Worm (Caenorhabditis elegans) whole organism, L4/young adult: ENCODE results near the gene folr-1.

Source experiments
- W03F9.2 ChIP-seq: fragments of 150-350 bp; optimal IDR thresholded peaks from 2 replicates; lab custom pipeline; 2014; ENCODE audit warnings: missing biosample characterization, missing genetic modification characterization
- dao-5 ChIP-seq: sonication (generic microtip); optimal IDR thresholded peaks from 2 replicates; lab custom pipeline; 2016; ENCODE audit warnings: missing genotype, missing genetic modification characterization, moderate library complexity, missing compliant biosample characterization
- him-1 ChIP-seq: sonication (generic microtip); optimal IDR thresholded peaks from 2 replicates; lab custom pipeline; 2016; ENCODE audit warnings: missing genotype, missing genetic modification reagents, missing genetic modification characterization, missing compliant biosample characterization

The folr-1 gene

DNA sequence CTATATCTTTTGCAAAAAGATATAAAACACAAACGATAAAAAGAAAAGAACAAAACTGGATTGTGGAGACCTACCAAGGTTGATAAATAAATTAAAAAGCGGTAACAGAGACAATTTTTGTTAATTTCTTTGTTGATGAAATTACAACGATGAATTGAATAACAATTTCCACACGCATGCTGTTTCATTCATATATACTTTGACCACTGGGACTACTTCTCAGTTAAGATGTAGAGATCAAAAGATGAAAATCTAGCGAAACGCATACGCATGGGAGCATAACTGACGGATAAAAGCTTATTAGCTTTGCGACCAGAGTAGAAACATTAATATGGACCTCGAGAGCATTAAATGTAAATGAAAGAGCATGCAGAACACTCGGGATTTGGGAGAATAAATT is 37.0 kb downstream of the folr-1 start:
- TF ChIP-seq dao-5 (no peak), W03F9.2 (tag; lab: Kevin White, UChicago) (no peak), him-1 (no peak)

ce11 chrX:9957449-9957848 is 38.4 kb downstream of the folr-1 start:
- no peak for TF ChIP-seq dao-5
- TF ChIP-seq him-1 = no peak
- no peak for TF ChIP-seq W03F9.2 (tag; lab: Kevin White, UChicago)

ce11 chrX:9958561-9958960 is 39.5 kb downstream of the folr-1 start, which contains the start of gene ZC506.1:
ZC506.1 (plus strand) TSS chrX:9958960.
- TF ChIP-seq dao-5 = peak; percentile 31
- TF ChIP-seq W03F9.2 (tag; lab: Kevin White, UChicago) = peak; percentile 91
- TF ChIP-seq him-1 = peak; percentile 90

DNA sequence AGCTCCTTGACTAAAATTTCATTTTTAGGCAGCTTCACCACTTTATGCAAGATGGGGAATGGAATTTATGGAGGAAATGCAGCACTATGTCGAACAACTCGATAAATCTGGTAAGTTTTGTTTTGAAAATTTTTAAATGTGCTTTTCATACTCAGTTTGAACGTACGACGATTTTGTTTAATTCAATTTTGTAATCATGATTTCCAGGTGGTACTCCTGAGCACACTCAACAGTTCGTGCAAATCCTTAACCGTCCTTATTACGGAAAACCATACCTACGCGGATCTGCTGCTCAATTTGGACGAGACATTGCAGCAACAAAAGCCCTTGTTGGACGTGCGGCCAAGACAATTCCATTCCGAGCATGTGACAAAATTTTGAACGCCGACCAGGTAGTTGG is 43.4 kb downstream of the folr-1 start:
- TF ChIP-seq W03F9.2 (tag; lab: Kevin White, UChicago) (no peak), him-1 (no peak), dao-5 (no peak)

ce11 chrX:9965275-9965674 is 46.2 kb downstream of the folr-1 start, which contains the start of gene pssy-1:
pssy-1 (plus strand) TSS chrX:9965592.
- no peak for TF ChIP-seq W03F9.2 (tag; lab: Kevin White, UChicago)
- no peak for TF ChIP-seq dao-5
- TF ChIP-seq him-1 = no peak
